Fruit fly (Drosophila melanogaster) whole organism, embryonic: Measurements from ENCODE around the gene CG14440.
A peak's percentile ranks its signal among the peaks of the same experiment; 100 is the strongest.

ENCODE experiments used
- Aef1 ChIP-seq: fragments of 200-800 bp; sonication (Bioruptor generic); IDR thresholded peaks from 3 replicates; pipeline ENCODE4 v1.3.6; 2022; ENCODE audit warnings: missing biosample characterization, missing genetic modification characterization
- Atf-2 ChIP-seq: fragments of 200-800 bp; sonication (Bioruptor generic); optimal IDR thresholded peaks from 2 replicates; lab custom pipeline; 2016; ENCODE audit warnings: missing biosample characterization, missing genetic modification characterization
- BtbVII ChIP-seq: fragments of 200-800 bp; sonication (Bioruptor generic); optimal IDR thresholded peaks from 3 replicates; lab custom pipeline; 2017; ENCODE audit warnings: missing biosample characterization, mild to moderate bottlenecking, missing genetic modification characterization
- CG10543 ChIP-seq: fragments of 200-800 bp; sonication (Bioruptor generic); optimal IDR thresholded peaks from 3 replicates; lab custom pipeline; 2017; ENCODE audit warnings: missing biosample characterization, mild to moderate bottlenecking, missing genetic modification characterization, moderate library complexity
- CG11247 ChIP-seq: fragments of 200-800 bp; sonication (Bioruptor generic); IDR thresholded peaks from 2 replicates; pipeline ENCODE4 v1.3.6; 2022; ENCODE audit warnings: missing biosample characterization, missing genetic modification characterization
- CG12104 ChIP-seq: fragments of 200-800 bp; sonication (Bioruptor generic); optimal IDR thresholded peaks from 3 replicates; lab custom pipeline; 2016; ENCODE audit warnings: missing biosample characterization, missing genetic modification characterization
- CG12236 ChIP-seq: fragments of 200-800 bp; sonication (Bioruptor generic); optimal IDR thresholded peaks from 2 replicates; lab custom pipeline; 2016; ENCODE audit warnings: missing biosample characterization, missing genetic modification characterization
- CG12391 ChIP-seq: fragments of 200-800 bp; sonication (Bioruptor generic); optimal IDR thresholded peaks from 3 replicates; lab custom pipeline; 2018; ENCODE audit warnings: missing biosample characterization, mild to moderate bottlenecking, missing genetic modification characterization, moderate library complexity
- CG12659 ChIP-seq: fragments of 200-800 bp; sonication (Bioruptor generic); optimal IDR thresholded peaks from 3 replicates; lab custom pipeline; 2017; ENCODE audit warnings: mild to moderate bottlenecking, missing biosample characterization, missing genetic modification reagents, missing genetic modification characterization
- CG13123 ChIP-seq: fragments of 200-800 bp; sonication (Bioruptor generic); optimal IDR thresholded peaks from 2 replicates; lab custom pipeline; 2016; ENCODE audit warnings: missing biosample characterization, missing genetic modification characterization
- CG13894 ChIP-seq: fragments of 200-800 bp; sonication (Bioruptor generic); optimal IDR thresholded peaks from 3 replicates; lab custom pipeline; 2018; ENCODE audit warnings: missing biosample characterization, mild to moderate bottlenecking, missing genetic modification characterization, moderate library complexity
- CG18599 ChIP-seq: fragments of 200-800 bp; sonication (Bioruptor generic); optimal IDR thresholded peaks from 3 replicates; lab custom pipeline; 2017; ENCODE audit warnings: missing biosample characterization, missing genetic modification characterization, mild to moderate bottlenecking, moderate library complexity, missing genetic modification reagents
- CG31224 ChIP-seq: fragments of 200-800 bp; sonication (Bioruptor generic); IDR thresholded peaks from 2 replicates; pipeline ENCODE4 v1.3.6; 2022; ENCODE audit warnings: missing biosample characterization, missing genetic modification characterization
- CG31365 ChIP-seq: fragments of 200-800 bp; sonication (Bioruptor generic); optimal IDR thresholded peaks from 2 replicates; lab custom pipeline; 2018; ENCODE audit warnings: missing biosample characterization, mild to moderate bottlenecking, missing genetic modification characterization
- CG3726 ChIP-seq: fragments of 200-800 bp; sonication (Bioruptor generic); IDR thresholded peaks from 3 replicates; pipeline ENCODE4, ENCODE4 v1.3.6; 2022; ENCODE audit warnings: missing biosample characterization, missing genetic modification characterization
- CG5953 ChIP-seq: fragments of 200-800 bp; sonication (Bioruptor generic); IDR thresholded peaks from 2 replicates; pipeline ENCODE4 v1.3.6; 2022; ENCODE audit warnings: missing biosample characterization, missing genetic modification characterization
- Dad ChIP-seq: fragments of 200-800 bp; sonication (Bioruptor generic); optimal IDR thresholded peaks from 3 replicates; lab custom pipeline; 2016; ENCODE audit warnings: missing biosample characterization, missing genetic modification characterization
- Dip3 ChIP-seq: fragments of 200-800 bp; sonication (Bioruptor generic); optimal IDR thresholded peaks from 3 replicates; lab custom pipeline; 2016; ENCODE audit warnings: missing biosample characterization, missing genetic modification characterization
- ERR ChIP-seq: fragments of 200-800 bp; sonication (Bioruptor generic); optimal IDR thresholded peaks from 2 replicates; lab custom pipeline; 2016; ENCODE audit warnings: missing biosample characterization, missing genetic modification characterization
- Eip74EF ChIP-seq, 2 experiments: fragments of 200-800 bp in 1 of 2; fragments of >200 bp in 1 of 2; sonication (Bioruptor generic) in 1 of 2; optimal IDR thresholded peaks; 2 replicates each; lab custom pipeline; 2017 to 2019; ENCODE audit warnings: missing biosample characterization in 2 of 2, missing genetic modification characterization in 2 of 2, mild to moderate bottlenecking in 1 of 2, moderate library complexity in 1 of 2
- HHEX ChIP-seq: fragments of 200-800 bp; sonication (Bioruptor generic); optimal IDR thresholded peaks from 3 replicates; lab custom pipeline; 2017; ENCODE audit warnings: missing biosample characterization, mild to moderate bottlenecking, missing genetic modification characterization, missing genetic modification reagents
- Hsf ChIP-seq: fragments of 200-800 bp; sonication (Bioruptor generic); optimal IDR thresholded peaks from 3 replicates; lab custom pipeline; 2016; ENCODE audit warnings: missing biosample characterization, missing genetic modification characterization
- Lim3 ChIP-seq: fragments of 200-800 bp; sonication (Bioruptor generic); IDR thresholded peaks from 2 replicates; pipeline ENCODE4 v1.3.6; 2022; ENCODE audit warnings: missing biosample characterization, missing genetic modification characterization
- Nf-YC ChIP-seq: fragments of 200-800 bp; optimal IDR thresholded peaks from 3 replicates; lab custom pipeline; 2019; ENCODE audit warnings: missing biosample characterization, mild to moderate bottlenecking, missing genetic modification characterization, moderate library complexity
- Pdp1 ChIP-seq, 2 experiments: fragments of 200-800 bp; sonication (Bioruptor generic); optimal IDR thresholded peaks; 3 replicates each; lab custom pipeline; 2016; ENCODE audit warnings: missing biosample characterization in 2 of 2, missing genetic modification characterization in 2 of 2, mild to moderate bottlenecking in 1 of 2, moderate library complexity in 1 of 2
- Ssrp ChIP-seq: fragments of 200-800 bp; sonication (Bioruptor generic); optimal IDR thresholded peaks from 2 replicates; lab custom pipeline; 2018; ENCODE audit warnings: missing biosample characterization, mild to moderate bottlenecking, missing genetic modification characterization, moderate library complexity
- Stat92E ChIP-seq, 3 experiments: fragments of >200 bp in 2 of 3; fragments of 200-800 bp in 1 of 3; sonication (Bioruptor generic) in 1 of 3; optimal IDR thresholded peaks; 2 replicates each; lab custom pipeline; 2017 to 2019; ENCODE audit warnings: missing biosample characterization in 3 of 3, missing genetic modification characterization in 3 of 3, mild to moderate bottlenecking in 1 of 3, moderate library complexity in 1 of 3
- Xrp1 ChIP-seq: fragments of 200-800 bp; sonication (Bioruptor generic); IDR thresholded peaks from 2 replicates; pipeline ENCODE4 v1.3.6; 2022; ENCODE audit warnings: missing biosample characterization, missing genetic modification characterization
- al ChIP-seq: fragments of 200-800 bp; sonication (Bioruptor generic); IDR thresholded peaks from 2 replicates; pipeline ENCODE4 v1.3.6; 2022; ENCODE audit warnings: missing biosample characterization, missing genetic modification characterization
- amos ChIP-seq: fragments of 200-800 bp; sonication (Bioruptor generic); IDR thresholded peaks from 2 replicates; pipeline ENCODE4 v1.3.6; 2022; ENCODE audit warnings: missing biosample characterization, missing genetic modification characterization; ENCODE audit not compliant: partially characterized antibody
- bab2 ChIP-seq: fragments of 200-800 bp; sonication (Bioruptor generic); optimal IDR thresholded peaks from 2 replicates; lab custom pipeline; 2016; ENCODE audit warnings: missing biosample characterization, missing genetic modification characterization
- btn ChIP-seq: fragments of 200-800 bp; sonication (Bioruptor generic); optimal IDR thresholded peaks from 2 replicates; lab custom pipeline; 2016; ENCODE audit warnings: missing biosample characterization, missing genetic modification characterization
- chif ChIP-seq, 2 experiments: fragments of 200-800 bp; sonication (Bioruptor generic); optimal IDR thresholded peaks; 3 replicates each; lab custom pipeline; 2016; ENCODE audit warnings: missing biosample characterization in 2 of 2, missing genetic modification characterization in 2 of 2
- emc ChIP-seq: fragments of 200-800 bp; sonication (Bioruptor generic); optimal IDR thresholded peaks from 2 replicates; lab custom pipeline; 2016; ENCODE audit warnings: missing biosample characterization, missing genetic modification characterization
- fd96Cb ChIP-seq: fragments of 200-800 bp; sonication (Bioruptor generic); optimal IDR thresholded peaks from 2 replicates; lab custom pipeline; 2018; ENCODE audit warnings: missing biosample characterization, mild to moderate bottlenecking, missing genetic modification characterization, moderate library complexity
- fu2 ChIP-seq: fragments of 200-800 bp; sonication (Bioruptor generic); optimal IDR thresholded peaks from 2 replicates; lab custom pipeline; 2016; ENCODE audit warnings: missing biosample characterization, missing genetic modification characterization
- hkb ChIP-seq, 2 experiments: fragments of 200-800 bp in 1 of 2; fragments of >200 bp in 1 of 2; sonication (Bioruptor generic) in 1 of 2; IDR thresholded peaks in 1 of 2; optimal IDR thresholded peaks in 1 of 2; 2 replicates each; pipeline versions ENCODE4 v1.3.6 to Lab custom; 2017 to 2022; ENCODE audit warnings: missing biosample characterization in 1 of 2, missing genetic modification characterization in 1 of 2
- ind ChIP-seq: fragments of 200-800 bp; sonication (Bioruptor generic); optimal IDR thresholded peaks from 3 replicates; lab custom pipeline; 2016; ENCODE audit warnings: missing biosample characterization, missing genetic modification characterization
- inv ChIP-seq: fragments of 200-800 bp; sonication (Bioruptor generic); IDR thresholded peaks from 2 replicates; pipeline ENCODE4 v1.3.6; 2022; ENCODE audit warnings: missing biosample characterization, missing genetic modification characterization; ENCODE audit not compliant: partially characterized antibody
- knrl ChIP-seq: fragments of 200-800 bp; sonication (Bioruptor generic); IDR thresholded peaks from 3 replicates; pipeline ENCODE4 v1.3.6; 2022; ENCODE audit warnings: missing biosample characterization, missing genetic modification characterization; ENCODE audit not compliant: partially characterized antibody
- otp ChIP-seq: fragments of 200-800 bp; sonication (Bioruptor generic); IDR thresholded peaks from 3 replicates; pipeline ENCODE4, ENCODE4 v1.3.6; 2022; ENCODE audit warnings: missing biosample characterization, missing genetic modification characterization
- pum ChIP-seq: fragments of 200-800 bp; sonication (Bioruptor generic); optimal IDR thresholded peaks from 2 replicates; lab custom pipeline; 2016; ENCODE audit warnings: missing biosample characterization, missing genetic modification characterization
- run ChIP-seq: fragments of 200-800 bp; sonication (Bioruptor generic); optimal IDR thresholded peaks from 3 replicates; lab custom pipeline; 2018; ENCODE audit warnings: missing biosample characterization, mild to moderate bottlenecking, missing genetic modification characterization
- sd ChIP-seq: fragments of 200-800 bp; sonication (Bioruptor generic); optimal IDR thresholded peaks from 3 replicates; lab custom pipeline; 2018; ENCODE audit warnings: missing biosample characterization, mild to moderate bottlenecking, missing genetic modification characterization, moderate library complexity
- so ChIP-seq: fragments of 200-800 bp; sonication (Bioruptor generic); IDR thresholded peaks from 3 replicates; pipeline ENCODE4 v1.3.6; 2022; ENCODE audit warnings: missing biosample characterization, missing genetic modification characterization
- sob ChIP-seq: fragments of 200-800 bp; sonication (Bioruptor generic); IDR thresholded peaks from 2 replicates; pipeline ENCODE4 v1.3.6; 2022; ENCODE audit warnings: missing biosample characterization, missing genetic modification characterization
- sqz ChIP-seq: fragments of 200-800 bp; sonication (Bioruptor generic); optimal IDR thresholded peaks from 3 replicates; lab custom pipeline; 2018; ENCODE audit warnings: missing biosample characterization, mild to moderate bottlenecking, missing genetic modification characterization
- trh ChIP-seq: fragments of 200-800 bp; sonication (Bioruptor generic); optimal IDR thresholded peaks from 2 replicates; lab custom pipeline; 2016; ENCODE audit warnings: missing biosample characterization, missing genetic modification characterization
- vnd ChIP-seq: fragments of 200-800 bp; sonication (Bioruptor generic); IDR thresholded peaks from 3 replicates; pipeline ENCODE4 v1.3.6; 2022; ENCODE audit warnings: missing biosample characterization, missing genetic modification characterization; ENCODE audit not compliant: partially characterized antibody
- zfh2 ChIP-seq: fragments of 200-800 bp; sonication (Bioruptor generic); optimal IDR thresholded peaks from 2 replicates; lab custom pipeline; 2016; ENCODE audit warnings: missing biosample characterization, missing genetic modification characterization

CG14440 gene

dm6 chrX:6694979-6695388 is 3.4 kb downstream of the CG14440 start, which contains the start of gene CG14442 (continued):
- no peak for TF ChIP-seq hkb (optimal IDR thresholded peaks at IDR 0.05; lab: Kevin White, UChicago)
- no peak for TF ChIP-seq hkb (GFP tag; IDR thresholded peaks at IDR 0.05; lab: Robert Waterston, UW)
- TF ChIP-seq Hsf (GFP tag; lab: Kevin White, UChicago), result peak; percentile 46
- TF ChIP-seq trh (GFP tag; lab: Kevin White, UChicago), result no peak
- peak; percentile 90 for TF ChIP-seq inv (GFP tag; lab: Robert Waterston, UW)
- TF ChIP-seq Stat92E (GFP tag; optimal IDR thresholded peaks at IDR 0.05; lab: Kevin White, UChicago), result no peak
- no peak for TF ChIP-seq chif (GFP tag; optimal IDR thresholded peaks at IDR 0.05; lab: Kevin White, UChicago)
- no peak for TF ChIP-seq run (tag; lab: Kevin White, UChicago)
- peak; percentile 18; the same call in 1 of the 2 replicates for TF ChIP-seq Xrp1
- TF ChIP-seq CG18599, result peak; percentile 31
- no peak for TF ChIP-seq otp
- no peak for TF ChIP-seq Lim3 (GFP tag; lab: Robert Waterston, UW)
- TF ChIP-seq emc (GFP tag; lab: Kevin White, UChicago), result no peak
- TF ChIP-seq Atf-2, result peak; percentile 12
- peak; percentile 27 for TF ChIP-seq Nf-YC (tag; lab: Kevin White, UChicago)
- no peak for TF ChIP-seq CG5953 (GFP tag; lab: Robert Waterston, UW)
- no peak for TF ChIP-seq sqz (GFP tag; lab: Kevin White, UChicago)
- no peak for TF ChIP-seq fu2 (GFP tag; lab: Kevin White, UChicago)
- TF ChIP-seq CG11247 (GFP tag; lab: Robert Waterston, UW), result no peak
- peak; percentile 64 for TF ChIP-seq CG12659 (GFP tag; lab: Kevin White, UChicago)
- TF ChIP-seq Eip74EF (GFP tag; optimal IDR thresholded peaks at IDR 0.05; lab: Kevin White, UChicago), result no peak
- no peak for TF ChIP-seq pum
- no peak for TF ChIP-seq CG13123
- TF ChIP-seq al (GFP tag; lab: Robert Waterston, UW), result 0 out of 2 replicates have a peak, but pooled peaks have one; percentile 13
- TF ChIP-seq ind (GFP tag; lab: Kevin White, UChicago), result peak; percentile 21
- TF ChIP-seq Aef1, result 0 out of 3 replicates have a peak, but pooled peaks have one; percentile 14
- no peak for TF ChIP-seq Dip3 (GFP tag; lab: Kevin White, UChicago)
- TF ChIP-seq fd96Cb (tag; lab: Kevin White, UChicago), result no peak
- no peak for TF ChIP-seq CG3726 (GFP tag; lab: Robert Waterston, UW)
- peak; percentile 9 for TF ChIP-seq bab2
- no peak for TF ChIP-seq CG31365 (tag; lab: Kevin White, UChicago)
- 0 out of 2 replicates have a peak, but pooled peaks have one; percentile 29 for TF ChIP-seq sob (GFP tag; lab: Robert Waterston, UW)
- no peak for TF ChIP-seq btn (GFP tag; lab: Kevin White, UChicago)
- TF ChIP-seq CG13894 (tag; lab: Kevin White, UChicago), result peak; percentile 66
- peak; percentile 25 for TF ChIP-seq zfh2 (GFP tag; lab: Kevin White, UChicago)
- peak; percentile 27 for TF ChIP-seq BtbVII
- TF ChIP-seq CG10543, result peak; percentile 1
- TF ChIP-seq knrl, result peak; percentile 93
- no peak for TF ChIP-seq CG12236 (GFP tag; lab: Kevin White, UChicago)
- peak; percentile 46 for TF ChIP-seq CG12391 (tag; lab: Kevin White, UChicago)
- no peak for TF ChIP-seq Dad (GFP tag; lab: Kevin White, UChicago)
- peak; percentile 16 for TF ChIP-seq CG12104
- peak; percentile 7 for TF ChIP-seq Ssrp (tag; lab: Kevin White, UChicago)
- no peak for TF ChIP-seq so
- peak; percentile 11; the same call in 1 of the 2 replicates for TF ChIP-seq CG31224 (GFP tag; lab: Robert Waterston, UW)
- TF ChIP-seq HHEX, result no peak
- TF ChIP-seq ERR (GFP tag; lab: Kevin White, UChicago), result no peak
- peak; percentile 95 for TF ChIP-seq vnd (GFP tag; lab: Robert Waterston, UW)
- TF ChIP-seq Pdp1 (GFP tag; optimal IDR thresholded peaks at IDR 0.05; lab: Kevin White, UChicago), result peak; percentile 33 to 89
- no peak for TF ChIP-seq sd
- TF ChIP-seq amos, result peak; percentile 94
